Worm (Caenorhabditis elegans) whole organism, young adult: ENCODE data around the gene C17C3.6.
A peak's percentile ranks its signal among the peaks of the same experiment; 100 is the strongest.

Source experiments
- B0035.1 ChIP-seq: sonication (generic microtip); optimal IDR thresholded peaks from 2 replicates; lab custom pipeline; 2016; ENCODE audit warnings: missing genetic modification characterization, mild to moderate bottlenecking, missing compliant biosample characterization, missing genotype, missing genetic modification reagents
- B0261.1 ChIP-seq: sonication (generic microtip); optimal IDR thresholded peaks from 2 replicates; lab custom pipeline; 2016; ENCODE audit warnings: mild to moderate bottlenecking, missing genetic modification characterization, moderate library complexity, missing compliant biosample characterization
- F33H1.4 ChIP-seq: fragments of 200-800 bp; sonication (Bioruptor generic); IDR thresholded peaks from 2 replicates; pipeline ENCODE4 v1.3.6; 2022; ENCODE audit warnings: missing genetic modification reagents, missing genetic modification characterization, missing compliant biosample characterization
- F39B2.1 ChIP-seq: fragments of 200-800 bp; sonication (Bioruptor generic); IDR thresholded peaks from 2 replicates; pipeline ENCODE4 v1.3.6; 2022; ENCODE audit warnings: missing genetic modification reagents, missing genetic modification characterization, missing compliant biosample characterization
- K12H6.12 ChIP-seq: fragments of 200-800 bp; sonication (Bioruptor generic); optimal IDR thresholded peaks from 2 replicates; lab custom pipeline; 2018; ENCODE audit warnings: mild to moderate bottlenecking, missing genetic modification characterization, missing compliant biosample characterization
- T07F8.4 ChIP-seq: sonication (generic microtip); optimal IDR thresholded peaks from 2 replicates; lab custom pipeline; 2016; ENCODE audit warnings: mild to moderate bottlenecking, missing genetic modification characterization, moderate library complexity, missing compliant biosample characterization
- Y53G8AR.9 ChIP-seq: fragments of 200-800 bp; sonication (Bioruptor generic); conservative IDR thresholded peaks from 2 replicates; pipeline ENCODE4 v1.3.6; 2022; ENCODE audit warnings: missing genetic modification reagents, missing genetic modification characterization, missing compliant biosample characterization
- Y56A3A.18 ChIP-seq: fragments of 200-800 bp; sonication (Bioruptor generic); IDR thresholded peaks from 2 replicates; pipeline ENCODE4 v1.3.6; 2022; ENCODE audit warnings: missing genetic modification reagents, missing genetic modification characterization, missing compliant biosample characterization
- ama-1 ChIP-seq, 3 experiments: fragments of 150-350 bp in 1 of 3; sonication (generic microtip) in 2 of 3; optimal IDR thresholded peaks; 2 replicates each; lab custom pipeline; 2014 to 2018; ENCODE audit warnings: missing biosample characterization in 2 of 3, missing genetic modification characterization in 2 of 3, missing genetic modification reagents in 2 of 3
- aptf-2 ChIP-seq: fragments of 200-800 bp; sonication (Bioruptor generic); conservative IDR thresholded peaks from 2 replicates; pipeline ENCODE4 v1.3.6; 2022; ENCODE audit warnings: missing genetic modification reagents, missing genetic modification characterization, missing compliant biosample characterization
- aptf-3 ChIP-seq: fragments of 200-800 bp; sonication (Bioruptor generic); IDR thresholded peaks from 2 replicates; pipeline ENCODE4 v1.3.6; 2022; ENCODE audit warnings: missing genetic modification characterization, missing compliant biosample characterization
- atf-7 ChIP-seq: sonication (generic microtip); optimal IDR thresholded peaks from 2 replicates; lab custom pipeline; 2017; ENCODE audit warnings: mild to moderate bottlenecking, missing genetic modification characterization, missing compliant biosample characterization
- bed-1 ChIP-seq: fragments of 200-800 bp; sonication (Bioruptor generic); IDR thresholded peaks from 2 replicates; pipeline ENCODE4 v1.3.6; 2022; ENCODE audit warnings: missing genetic modification reagents, missing genetic modification characterization, missing compliant biosample characterization
- ccch-3 ChIP-seq: fragments of 200-800 bp; sonication (Bioruptor generic); optimal IDR thresholded peaks from 2 replicates; lab custom pipeline; 2018; ENCODE audit warnings: mild to moderate bottlenecking, missing genetic modification characterization, missing compliant biosample characterization
- ceh-100 ChIP-seq: fragments of 200-800 bp; sonication (Bioruptor generic); IDR thresholded peaks from 2 replicates; pipeline ENCODE4 v1.3.6; 2022; ENCODE audit warnings: missing genetic modification reagents, missing genetic modification characterization, missing compliant biosample characterization
- ceh-27 ChIP-seq: fragments of 200-800 bp; sonication (Bioruptor generic); optimal IDR thresholded peaks from 2 replicates; lab custom pipeline; 2018; ENCODE audit warnings: mild to moderate bottlenecking, missing genetic modification characterization, moderate library complexity, missing compliant biosample characterization
- ceh-40 ChIP-seq: fragments of 200-800 bp; sonication (Bioruptor generic); IDR thresholded peaks from 2 replicates; pipeline ENCODE4 v1.3.6; 2022; ENCODE audit warnings: missing genetic modification characterization, missing compliant biosample characterization
- ceh-91 ChIP-seq: fragments of 200-800 bp; sonication (Bioruptor generic); IDR thresholded peaks from 2 replicates; pipeline ENCODE4 v1.3.6; 2022; ENCODE audit warnings: missing genetic modification reagents, missing genetic modification characterization, missing compliant biosample characterization
- chd-7 ChIP-seq: sonication (generic microtip); optimal IDR thresholded peaks from 2 replicates; lab custom pipeline; 2016; ENCODE audit warnings: mild to moderate bottlenecking, missing genetic modification characterization, moderate library complexity, missing compliant biosample characterization
- die-1 ChIP-seq: sonication (generic microtip); optimal IDR thresholded peaks from 2 replicates; lab custom pipeline; 2016; ENCODE audit warnings: missing genotype, mild to moderate bottlenecking, missing genetic modification characterization, missing compliant biosample characterization
- dpl-1 ChIP-seq: fragments of 150-350 bp; optimal IDR thresholded peaks from 2 replicates; lab custom pipeline; 2014; ENCODE audit warnings: missing biosample characterization, missing genetic modification reagents, missing genetic modification characterization
- efl-1 ChIP-seq: fragments of 150-350 bp; optimal IDR thresholded peaks from 2 replicates; lab custom pipeline; 2014; ENCODE audit warnings: missing biosample characterization, missing genetic modification reagents, missing genetic modification characterization
- fkh-3 ChIP-seq: sonication (generic microtip); optimal IDR thresholded peaks from 2 replicates; lab custom pipeline; 2016; ENCODE audit warnings: mild to moderate bottlenecking, missing genetic modification characterization, missing compliant biosample characterization
- gei-17 ChIP-seq: fragments of 200-800 bp; sonication (Bioruptor generic); optimal IDR thresholded peaks from 2 replicates; lab custom pipeline; 2018; ENCODE audit warnings: mild to moderate bottlenecking, missing genetic modification characterization, missing compliant biosample characterization
- hmg-1.2 ChIP-seq: fragments of 200-800 bp; sonication (Bioruptor generic); IDR thresholded peaks from 2 replicates; pipeline ENCODE4 v1.3.6; 2022; ENCODE audit warnings: missing genetic modification reagents, missing genetic modification characterization, missing compliant biosample characterization
- hmg-20 ChIP-seq: fragments of 200-800 bp; sonication (Bioruptor generic); IDR thresholded peaks from 2 replicates; pipeline ENCODE4 v1.3.6; 2022; ENCODE audit warnings: missing genetic modification reagents, missing genetic modification characterization, missing compliant biosample characterization
- hsf-1 ChIP-seq: fragments of 200-800 bp; sonication (Bioruptor generic); IDR thresholded peaks from 2 replicates; pipeline ENCODE4 v1.3.6; 2022; ENCODE audit warnings: missing genetic modification reagents, missing genetic modification characterization, missing compliant biosample characterization
- lag-1 ChIP-seq: fragments of 200-800 bp; sonication (Bioruptor generic); IDR thresholded peaks from 2 replicates; pipeline ENCODE4 v1.3.6; 2022; ENCODE audit warnings: missing genetic modification reagents, missing genetic modification characterization, missing compliant biosample characterization
- let-607 ChIP-seq, 2 experiments: fragments of 200-800 bp in 1 of 2; sonication (Bioruptor generic) in 1 of 2; sonication (generic microtip) in 1 of 2; optimal IDR thresholded peaks; 2 replicates each; lab custom pipeline; 2016 to 2018; ENCODE audit warnings: mild to moderate bottlenecking in 2 of 2, missing compliant biosample characterization in 2 of 2, missing genetic modification characterization in 2 of 2, moderate library complexity in 2 of 2, missing genotype in 1 of 2
- lin-35 ChIP-seq, 3 experiments: fragments of 150-350 bp in 2 of 3; sonication (generic microtip) in 1 of 3; optimal IDR thresholded peaks; 2 replicates each; lab custom pipeline; 2014 to 2018; ENCODE audit warnings: missing biosample characterization in 3 of 3, missing genetic modification characterization in 3 of 3, missing genetic modification reagents in 3 of 3
- lin-40 ChIP-seq: sonication (generic microtip); optimal IDR thresholded peaks from 2 replicates; lab custom pipeline; 2016; ENCODE audit warnings: missing genetic modification characterization, mild to moderate bottlenecking, missing compliant biosample characterization, missing genotype, missing genetic modification reagents
- lin-54 ChIP-seq: fragments of 200-800 bp; sonication (Bioruptor generic); optimal IDR thresholded peaks from 2 replicates; lab custom pipeline; 2018; ENCODE audit warnings: mild to moderate bottlenecking, missing genetic modification characterization, missing compliant biosample characterization
- lsl-1 ChIP-seq: fragments of 200-800 bp; sonication (Bioruptor generic); optimal IDR thresholded peaks from 2 replicates; lab custom pipeline; 2018; ENCODE audit warnings: mild to moderate bottlenecking, missing genetic modification characterization, moderate library complexity, missing compliant biosample characterization
- madf-10 ChIP-seq: sonication (generic microtip); optimal IDR thresholded peaks from 2 replicates; lab custom pipeline; 2016; ENCODE audit warnings: mild to moderate bottlenecking, missing genetic modification characterization, missing compliant biosample characterization
- madf-3 ChIP-seq: fragments of 200-800 bp; sonication (Bioruptor generic); IDR thresholded peaks from 2 replicates; pipeline ENCODE4 v1.3.6; 2022; ENCODE audit warnings: missing genetic modification reagents, missing genetic modification characterization, missing compliant biosample characterization
- mcd-1 ChIP-seq: fragments of 200-800 bp; sonication (Bioruptor generic); IDR thresholded peaks from 2 replicates; pipeline ENCODE4 v1.3.6; 2022; ENCODE audit warnings: missing genetic modification reagents, missing genetic modification characterization, missing compliant biosample characterization
- mxl-1 ChIP-seq: sonication (generic microtip); optimal IDR thresholded peaks from 2 replicates; lab custom pipeline; 2016; ENCODE audit warnings: missing genetic modification characterization, missing compliant biosample characterization
- nfyb-1 ChIP-seq: fragments of 200-800 bp; sonication (Bioruptor generic); IDR thresholded peaks from 2 replicates; pipeline ENCODE4 v1.3.6; 2022; ENCODE audit warnings: missing genetic modification reagents, missing genetic modification characterization, missing compliant biosample characterization
- nhr-120 ChIP-seq: fragments of 200-800 bp; sonication (Bioruptor generic); IDR thresholded peaks from 2 replicates; pipeline ENCODE4 v1.3.6; 2022; ENCODE audit warnings: missing genetic modification characterization, missing compliant biosample characterization
- nhr-80 ChIP-seq: sonication (generic microtip); optimal IDR thresholded peaks from 2 replicates; lab custom pipeline; 2016; ENCODE audit warnings: missing genetic modification characterization, missing compliant biosample characterization
- pbrm-1 ChIP-seq: fragments of 200-800 bp; sonication (Bioruptor generic); IDR thresholded peaks from 2 replicates; pipeline ENCODE4 v1.3.6; 2022; ENCODE audit warnings: missing genetic modification reagents, missing genetic modification characterization, missing compliant biosample characterization
- repo-1 ChIP-seq: sonication (generic microtip); optimal IDR thresholded peaks from 2 replicates; lab custom pipeline; 2017; ENCODE audit warnings: mild to moderate bottlenecking, missing genetic modification characterization, missing compliant biosample characterization
- unc-62 ChIP-seq: fragments of 150-350 bp; optimal IDR thresholded peaks from 2 replicates; lab custom pipeline; 2014; ENCODE audit warnings: missing biosample characterization, missing genetic modification reagents, missing genetic modification characterization
- zim-3 ChIP-seq: sonication (generic microtip); optimal IDR thresholded peaks from 2 replicates; lab custom pipeline; 2017; ENCODE audit warnings: mild to moderate bottlenecking, missing genetic modification characterization, moderate library complexity, missing compliant biosample characterization
- ztf-18 ChIP-seq: sonication (generic microtip); optimal IDR thresholded peaks from 2 replicates; lab custom pipeline; 2016; ENCODE audit warnings: missing genotype, mild to moderate bottlenecking, missing genetic modification characterization, missing compliant biosample characterization
- ztf-22 ChIP-seq: fragments of 200-800 bp; sonication (Bioruptor generic); optimal IDR thresholded peaks from 2 replicates; lab custom pipeline; 2018; ENCODE audit warnings: mild to moderate bottlenecking, missing genetic modification characterization, moderate library complexity, missing compliant biosample characterization

Gene C17C3.6

DNA sequence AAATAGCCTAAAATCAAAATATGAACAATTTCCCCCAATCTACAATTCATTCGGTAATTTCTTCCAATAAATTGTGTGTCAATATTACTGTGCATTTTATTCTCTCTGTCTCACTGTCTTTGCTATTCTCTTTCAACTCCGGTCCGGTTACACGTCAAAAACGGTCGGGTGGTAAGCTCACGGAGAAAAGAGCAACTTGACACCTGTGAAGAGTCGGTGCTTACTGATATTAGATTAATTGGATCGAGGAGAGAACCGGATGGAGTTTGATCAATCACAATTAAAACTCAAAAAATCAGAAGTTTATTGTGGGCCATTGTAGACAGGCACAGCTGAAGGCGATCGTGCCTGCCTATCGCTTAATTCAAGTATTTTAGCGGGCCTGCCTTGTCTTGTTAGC, 25.1 kb downstream of the C17C3.6 start (continued):
- TF ChIP-seq fkh-3 (tag; lab: Kevin White, UChicago) (peak; percentile 41), ama-1 (optimal IDR thresholded peaks at IDR 0.05; lab: Kevin White, UChicago) (peak; percentile 33), ama-1 (GFP tag; optimal IDR thresholded peaks at IDR 0.05; lab: Kevin White, UChicago) (no peak), lin-54 (GFP tag; lab: Kevin White, UChicago) (peak; percentile 6), lsl-1 (GFP tag; lab: Kevin White, UChicago) (no peak), lin-35 (GFP tag; optimal IDR thresholded peaks at IDR 0.05; lab: Kevin White, UChicago) (peak in 1 of 3 experiments; percentile 55), K12H6.12 (tag; lab: Kevin White, UChicago) (peak; percentile 20), nfyb-1 (GFP tag; lab: Robert Waterston, UW) (peak; percentile 67; the same call in 1 of the 2 replicates), aptf-2 (GFP tag; lab: Robert Waterston, UW) (no peak), mcd-1 (GFP tag; lab: Robert Waterston, UW) (peak; percentile 38; the same call in 1 of the 2 replicates), chd-7 (tag; lab: Kevin White, UChicago) (peak; percentile 70), ceh-40 (GFP tag; lab: Robert Waterston, UW) (no peak), bed-1 (0 out of 2 replicates have a peak, but pooled peaks have one; percentile 47), Y53G8AR.9 (peak; percentile 81; the same call in 1 of the 2 replicates), hmg-1.2 (GFP tag; lab: Robert Waterston, UW) (peak; percentile 19; the same call in 1 of the 2 replicates), gei-17 (GFP tag; lab: Kevin White, UChicago) (peak; percentile 55), nhr-80 (tag; lab: Kevin White, UChicago) (no peak), ccch-3 (GFP tag; lab: Kevin White, UChicago) (no peak), Y56A3A.18 (GFP tag; lab: Robert Waterston, UW) (peak; percentile 78; the same call in 1 of the 2 replicates), atf-7 (tag; lab: Kevin White, UChicago) (peak; percentile 70)

DNA sequence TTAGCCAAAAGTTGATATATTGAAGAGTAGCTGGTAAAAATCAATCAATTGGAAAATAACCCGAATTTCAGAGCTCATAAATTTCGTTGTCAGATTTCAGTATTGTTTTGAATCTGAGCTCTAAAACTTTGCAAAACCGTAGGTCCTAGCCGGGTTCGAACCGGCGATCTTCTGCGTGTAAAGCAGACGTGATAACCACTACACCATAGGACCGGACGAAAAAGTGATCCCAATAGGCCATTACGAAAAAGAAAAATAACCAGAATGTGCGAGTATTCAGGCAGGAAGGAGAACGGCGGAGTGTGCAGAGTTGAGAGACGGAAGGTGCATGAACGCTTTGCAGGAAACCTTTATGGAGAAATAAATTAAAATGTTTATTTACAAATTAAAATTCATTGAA, 27.2 kb downstream of the C17C3.6 start:
- peak; percentile 72; the same call in 1 of the 2 replicates for TF ChIP-seq nfyb-1 (GFP tag; lab: Robert Waterston, UW)
- TF ChIP-seq die-1 (tag; lab: Kevin White, UChicago), result peak; percentile 69
- no peak for TF ChIP-seq hmg-20 (GFP tag; lab: Robert Waterston, UW)
- TF ChIP-seq lin-40 (tag; lab: Kevin White, UChicago), result peak; percentile 48
- peak; percentile 15 for TF ChIP-seq repo-1 (tag; lab: Kevin White, UChicago)
- peak; percentile 50 for TF ChIP-seq ceh-27
- TF ChIP-seq lin-54 (GFP tag; lab: Kevin White, UChicago), result peak; percentile 58
- peak; percentile 47 for TF ChIP-seq ztf-18 (tag; lab: Kevin White, UChicago)
- TF ChIP-seq unc-62 (GFP tag; lab: Kevin White, UChicago), result no peak
- peak; percentile 15 for TF ChIP-seq B0035.1 (tag; lab: Kevin White, UChicago)
- TF ChIP-seq pbrm-1 (GFP tag; lab: Robert Waterston, UW), result no peak
- TF ChIP-seq dpl-1 (GFP tag; lab: Kevin White, UChicago), result no peak
- TF ChIP-seq Y56A3A.18 (GFP tag; lab: Robert Waterston, UW), result 0 out of 2 replicates have a peak, but pooled peaks have one; percentile 55
- TF ChIP-seq B0261.1 (tag; lab: Kevin White, UChicago), result peak; percentile 90
- peak; percentile 53; the same call in 1 of the 2 replicates for TF ChIP-seq ceh-100 (GFP tag; lab: Robert Waterston, UW)
- TF ChIP-seq aptf-3 (GFP tag; lab: Robert Waterston, UW), result no peak
- TF ChIP-seq madf-10, result peak; percentile 1
- no peak for TF ChIP-seq nhr-120
- TF ChIP-seq ztf-22, result no peak
- TF ChIP-seq let-607 (tag; optimal IDR thresholded peaks at IDR 0.05; lab: Kevin White, UChicago), result peak; percentile 17 to 31
- no peak for TF ChIP-seq madf-3
- TF ChIP-seq F39B2.1, result no peak
- no peak for TF ChIP-seq efl-1 (GFP tag; lab: Kevin White, UChicago)
- peak; percentile 71 for TF ChIP-seq hmg-1.2 (GFP tag; lab: Robert Waterston, UW)
- peak; percentile 35 for TF ChIP-seq zim-3 (tag; lab: Kevin White, UChicago)
- TF ChIP-seq atf-7 (tag; lab: Kevin White, UChicago), result no peak
- TF ChIP-seq lag-1 (GFP tag; lab: Robert Waterston, UW), result no peak
- TF ChIP-seq F33H1.4 (GFP tag; lab: Robert Waterston, UW), result peak; percentile 27; the same call in 1 of the 2 replicates
- no peak for TF ChIP-seq K12H6.12 (tag; lab: Kevin White, UChicago)
- no peak for TF ChIP-seq hsf-1 (GFP tag; lab: Robert Waterston, UW)
- TF ChIP-seq ceh-91, result no peak
- TF ChIP-seq mxl-1 (tag; lab: Kevin White, UChicago), result peak; percentile 41
- TF ChIP-seq T07F8.4 (tag; lab: Kevin White, UChicago), result peak; percentile 24
